Fruit fly (Drosophila melanogaster) whole organism, prepupa: ENCODE measurements around the gene CG4199.

Experiments used
- Blimp-1 ChIP-seq: fragments of 200-800 bp; sonication (Bioruptor generic); optimal IDR thresholded peaks from 3 replicates; lab custom pipeline; 2017; ENCODE audit warnings: missing biosample characterization, missing genetic modification characterization, mild to moderate bottlenecking, moderate library complexity, missing genetic modification reagents
- CG10631 ChIP-seq: fragments of 200-800 bp; sonication (Bioruptor generic); optimal IDR thresholded peaks from 2 replicates; lab custom pipeline; 2016; ENCODE audit warnings: missing biosample characterization, missing genetic modification characterization
- CG11294 ChIP-seq: fragments of 200-800 bp; sonication (Bioruptor generic); IDR thresholded peaks from 2 replicates; pipeline ENCODE4 v1.3.6; 2022; ENCODE audit warnings: missing biosample characterization, missing genetic modification characterization
- CG11762 ChIP-seq: fragments of 200-800 bp; sonication (Bioruptor generic); optimal IDR thresholded peaks from 3 replicates; lab custom pipeline; 2016; ENCODE audit warnings: missing biosample characterization, missing genetic modification characterization; ENCODE audit not compliant: insufficient read depth
- CG15336 ChIP-seq: fragments of 200-800 bp; sonication (Bioruptor generic); IDR thresholded peaks from 2 replicates; pipeline ENCODE4 v1.3.6; 2022; ENCODE audit warnings: missing biosample characterization, missing genetic modification characterization
- CG1621 ChIP-seq: fragments of 200-800 bp; sonication (Bioruptor generic); optimal IDR thresholded peaks from 3 replicates; lab custom pipeline; 2018; ENCODE audit warnings: missing biosample characterization, mild to moderate bottlenecking, missing genetic modification characterization
- CG3032 ChIP-seq: fragments of 200-800 bp; optimal IDR thresholded peaks from 2 replicates; lab custom pipeline; 2019; ENCODE audit warnings: missing biosample characterization, mild to moderate bottlenecking, missing genetic modification characterization, moderate library complexity
- CG31627 ChIP-seq: fragments of 200-800 bp; sonication (Bioruptor generic); optimal IDR thresholded peaks from 3 replicates; lab custom pipeline; 2016; ENCODE audit warnings: missing biosample characterization, missing genetic modification characterization
- CG34406 ChIP-seq: fragments of 200-800 bp; sonication (Bioruptor generic); optimal IDR thresholded peaks from 3 replicates; lab custom pipeline; 2016; ENCODE audit warnings: missing biosample characterization, missing genetic modification characterization
- CG4318 ChIP-seq: fragments of 200-800 bp; sonication (Bioruptor generic); optimal IDR thresholded peaks from 3 replicates; lab custom pipeline; 2017; ENCODE audit warnings: missing biosample characterization, mild to moderate bottlenecking, missing genetic modification characterization
- CG6163 ChIP-seq: fragments of 200-800 bp; sonication (Bioruptor generic); IDR thresholded peaks from 3 replicates; pipeline ENCODE4 v1.3.6; 2022; ENCODE audit warnings: missing biosample characterization, missing genetic modification characterization
- CG6276 ChIP-seq: fragments of 200-800 bp; sonication (Bioruptor generic); optimal IDR thresholded peaks from 2 replicates; lab custom pipeline; 2017; ENCODE audit warnings: missing biosample characterization, mild to moderate bottlenecking, missing genetic modification characterization
- CG6792 ChIP-seq: fragments of 200-800 bp; sonication (Bioruptor generic); optimal IDR thresholded peaks from 3 replicates; lab custom pipeline; 2016; ENCODE audit warnings: missing biosample characterization, missing genetic modification characterization
- CG6808 ChIP-seq: fragments of 200-800 bp; sonication (Bioruptor generic); optimal IDR thresholded peaks from 3 replicates; lab custom pipeline; 2017; ENCODE audit warnings: missing biosample characterization, missing genetic modification characterization, mild to moderate bottlenecking, moderate library complexity, missing genetic modification reagents
- CG7368 ChIP-seq: fragments of 200-800 bp; sonication (Bioruptor generic); optimal IDR thresholded peaks from 3 replicates; lab custom pipeline; 2016; ENCODE audit warnings: missing biosample characterization, missing genetic modification characterization
- CG8119 ChIP-seq: fragments of 200-800 bp; sonication (Bioruptor generic); IDR thresholded peaks from 3 replicates; pipeline ENCODE4 v1.3.6; 2022; ENCODE audit warnings: missing biosample characterization, missing genetic modification characterization
- CG8632 ChIP-seq: fragments of 200-800 bp; sonication (Bioruptor generic); optimal IDR thresholded peaks from 3 replicates; lab custom pipeline; 2016; ENCODE audit warnings: missing biosample characterization, missing genetic modification characterization
- CG9139 ChIP-seq: fragments of 200-800 bp; sonication (Bioruptor generic); optimal IDR thresholded peaks from 3 replicates; lab custom pipeline; 2017; ENCODE audit warnings: missing biosample characterization, mild to moderate bottlenecking, missing genetic modification characterization
- Eip75B ChIP-seq: fragments of 200-800 bp; sonication (Bioruptor generic); optimal IDR thresholded peaks from 3 replicates; lab custom pipeline; 2016; ENCODE audit warnings: missing biosample characterization, missing genetic modification characterization
- Eip78C ChIP-seq: fragments of 200-800 bp; sonication (Bioruptor generic); peaks from one replicate; lab custom pipeline; 2016; ENCODE audit warnings: missing biosample characterization, missing genetic modification characterization
- Eip93F ChIP-seq: fragments of 200-800 bp; sonication (Bioruptor generic); optimal IDR thresholded peaks from 2 replicates; lab custom pipeline; 2016; ENCODE audit warnings: missing biosample characterization, mild to moderate bottlenecking, missing genetic modification characterization
- Ets96B ChIP-seq: fragments of 200-800 bp; optimal IDR thresholded peaks from 2 replicates; lab custom pipeline; 2019; ENCODE audit warnings: missing biosample characterization, mild to moderate bottlenecking, missing genetic modification characterization, moderate library complexity
- Gug ChIP-seq: fragments of 200-800 bp; sonication (Bioruptor generic); IDR thresholded peaks from 2 replicates; pipeline ENCODE4 v1.3.6; 2022; ENCODE audit warnings: missing biosample characterization, missing genetic modification characterization
- Hr4 ChIP-seq: fragments of 200-800 bp; sonication (Bioruptor generic); optimal IDR thresholded peaks from 3 replicates; lab custom pipeline; 2016; ENCODE audit warnings: missing biosample characterization, missing genetic modification characterization
- Lpt ChIP-seq: fragments of 200-800 bp; sonication (Bioruptor generic); optimal IDR thresholded peaks from 3 replicates; lab custom pipeline; 2016; ENCODE audit warnings: missing biosample characterization, missing genetic modification characterization
- Met ChIP-seq: fragments of 200-800 bp; sonication (Bioruptor generic); optimal IDR thresholded peaks from 3 replicates; lab custom pipeline; 2016; ENCODE audit warnings: missing biosample characterization, missing genetic modification characterization
- OdsH ChIP-seq: fragments of 200-800 bp; sonication (Bioruptor generic); optimal IDR thresholded peaks from 3 replicates; lab custom pipeline; 2016; ENCODE audit warnings: missing biosample characterization, missing genetic modification characterization
- Sox102F ChIP-seq: fragments of 200-800 bp; sonication (Bioruptor generic); optimal IDR thresholded peaks from 2 replicates; lab custom pipeline; 2016; ENCODE audit warnings: missing biosample characterization, mild to moderate bottlenecking, missing genetic modification characterization
- Sox14 ChIP-seq: fragments of 200-800 bp; sonication (Bioruptor generic); optimal IDR thresholded peaks from 3 replicates; lab custom pipeline; 2016; ENCODE audit warnings: missing biosample characterization, missing genetic modification characterization
- Sox15 ChIP-seq: fragments of 200-800 bp; sonication (Bioruptor generic); optimal IDR thresholded peaks from 3 replicates; lab custom pipeline; 2016; ENCODE audit warnings: missing biosample characterization, missing genetic modification characterization
- achi ChIP-seq: fragments of 200-800 bp; sonication (Bioruptor generic); optimal IDR thresholded peaks from 3 replicates; lab custom pipeline; 2016; ENCODE audit warnings: missing biosample characterization, missing genetic modification characterization
- acj6 ChIP-seq: fragments of 200-800 bp; sonication (Bioruptor generic); optimal IDR thresholded peaks from 3 replicates; lab custom pipeline; 2016; ENCODE audit warnings: missing biosample characterization, missing genetic modification characterization
- eg ChIP-seq: fragments of 200-800 bp; sonication (Bioruptor generic); IDR thresholded peaks from 3 replicates; pipeline ENCODE4 v1.3.6; 2022; ENCODE audit warnings: missing biosample characterization, missing genetic modification characterization
- esn ChIP-seq: fragments of 200-800 bp; sonication (Bioruptor generic); optimal IDR thresholded peaks from 2 replicates; lab custom pipeline; 2016; ENCODE audit warnings: missing biosample characterization, mild to moderate bottlenecking, missing genetic modification characterization, moderate library complexity
- fd59A ChIP-seq: fragments of 200-800 bp; sonication (Bioruptor generic); optimal IDR thresholded peaks from 2 replicates; lab custom pipeline; 2017; ENCODE audit warnings: missing biosample characterization, mild to moderate bottlenecking, missing genetic modification characterization, missing genetic modification reagents
- fd85E ChIP-seq: fragments of 200-800 bp; sonication (Bioruptor generic); optimal IDR thresholded peaks from 3 replicates; lab custom pipeline; 2016; ENCODE audit warnings: missing biosample characterization, missing genetic modification characterization
- fkh ChIP-seq: fragments of 200-800 bp; sonication (Bioruptor generic); optimal IDR thresholded peaks from 3 replicates; lab custom pipeline; 2017; ENCODE audit warnings: missing biosample characterization, mild to moderate bottlenecking, missing genetic modification characterization, moderate library complexity
- net ChIP-seq: fragments of 200-800 bp; sonication (Bioruptor generic); optimal IDR thresholded peaks from 3 replicates; lab custom pipeline; 2016; ENCODE audit warnings: missing biosample characterization, missing genetic modification characterization
- pdm3 ChIP-seq: fragments of 200-800 bp; sonication (Bioruptor generic); optimal IDR thresholded peaks from 3 replicates; lab custom pipeline; 2016; ENCODE audit warnings: missing biosample characterization, missing genetic modification characterization
- salr ChIP-seq, 2 experiments: fragments of 200-800 bp; sonication (Bioruptor generic); optimal IDR thresholded peaks; 3 replicates each; lab custom pipeline; 2016 to 2018; ENCODE audit warnings: missing biosample characterization in 2 of 2, missing genetic modification characterization in 2 of 2, mild to moderate bottlenecking in 1 of 2
- spab ChIP-seq: fragments of 200-800 bp; sonication (Bioruptor generic); optimal IDR thresholded peaks from 2 replicates; lab custom pipeline; 2017; ENCODE audit warnings: missing biosample characterization, mild to moderate bottlenecking, missing genetic modification characterization, missing genetic modification reagents
- ss ChIP-seq, 2 experiments: fragments of 200-800 bp; sonication (Bioruptor generic); optimal IDR thresholded peaks; 2 replicates in 1 of 2; 3 replicates in 1 of 2; lab custom pipeline; 2017 to 2018; ENCODE audit warnings: mild to moderate bottlenecking in 2 of 2, missing biosample characterization in 2 of 2, missing genetic modification characterization in 2 of 2, moderate library complexity in 1 of 2
- svp ChIP-seq: fragments of 200-800 bp; sonication (Bioruptor generic); peaks from one replicate; lab custom pipeline; 2016; ENCODE audit warnings: missing biosample characterization, missing genetic modification characterization
- topi ChIP-seq: fragments of 200-800 bp; sonication (Bioruptor generic); optimal IDR thresholded peaks from 3 replicates; lab custom pipeline; 2016; ENCODE audit warnings: missing biosample characterization, missing genetic modification characterization
- vri ChIP-seq: fragments of 200-800 bp; sonication (Bioruptor generic); optimal IDR thresholded peaks from 3 replicates; lab custom pipeline; 2016; ENCODE audit warnings: missing biosample characterization, mild to moderate bottlenecking, missing genetic modification characterization

CG4199 gene

dm6 chrX:2043660-2044397 lies 29.5 kb downstream of the CG4199 start, which contains the start of gene CG4325:
CG4325 (minus strand) TSS chrX:2043818.
- no peak for TF ChIP-seq fd85E (GFP tag; lab: Kevin White, UChicago)
- peak; percentile 39 for TF ChIP-seq vri
- TF ChIP-seq Eip93F = no peak
- TF ChIP-seq net (GFP tag; lab: Kevin White, UChicago) = no peak
- no peak for TF ChIP-seq pdm3 (GFP tag; lab: Kevin White, UChicago)
- TF ChIP-seq ss (GFP tag; optimal IDR thresholded peaks at IDR 0.05; lab: Kevin White, UChicago) = no peak
- TF ChIP-seq Gug (GFP tag; lab: Robert Waterston, UW) = no peak
- no peak for TF ChIP-seq achi
- TF ChIP-seq Lpt (GFP tag; lab: Kevin White, UChicago) = no peak
- no peak for TF ChIP-seq CG34406 (GFP tag; lab: Kevin White, UChicago)
- TF ChIP-seq svp = peak; percentile 95
- no peak for TF ChIP-seq CG11762 (GFP tag; lab: Kevin White, UChicago)
- no peak for TF ChIP-seq OdsH
- no peak for TF ChIP-seq eg (GFP tag; lab: Robert Waterston, UW)
- TF ChIP-seq Eip75B (GFP tag; lab: Kevin White, UChicago) = no peak
- no peak for TF ChIP-seq salr (GFP tag; optimal IDR thresholded peaks at IDR 0.05; lab: Kevin White, UChicago)
- no peak for TF ChIP-seq Sox102F
- TF ChIP-seq CG9139 (GFP tag; lab: Kevin White, UChicago) = no peak
- no peak for TF ChIP-seq CG6792 (GFP tag; lab: Kevin White, UChicago)
- 0 out of 3 replicates have a peak, but pooled peaks have one; percentile 16 for TF ChIP-seq CG6163
- peak; percentile 15 for TF ChIP-seq Eip78C (GFP tag; lab: Kevin White, UChicago)
- no peak for TF ChIP-seq fkh (GFP tag; lab: Kevin White, UChicago)
- no peak for TF ChIP-seq acj6 (GFP tag; lab: Kevin White, UChicago)
- TF ChIP-seq CG31627 (GFP tag; lab: Kevin White, UChicago) = no peak
- no peak for TF ChIP-seq fd59A (GFP tag; lab: Kevin White, UChicago)
- TF ChIP-seq Blimp-1 = no peak

- TF ChIP-seq CG6276 (GFP tag; lab: Kevin White, UChicago) (no peak), Eip78C (GFP tag; lab: Kevin White, UChicago) (peak; percentile 78), CG6792 (GFP tag; lab: Kevin White, UChicago) (peak; percentile 21), CG7368 (GFP tag; lab: Kevin White, UChicago) (no peak), CG10631 (GFP tag; lab: Kevin White, UChicago) (peak; percentile 13), Ets96B (tag; lab: Kevin White, UChicago) (peak; percentile 6), Sox15 (GFP tag; lab: Kevin White, UChicago) (no peak), spab (GFP tag; lab: Kevin White, UChicago) (no peak), CG1621 (tag; lab: Kevin White, UChicago) (peak; percentile 8), CG11294 (GFP tag; lab: Robert Waterston, UW) (no peak), Hr4 (GFP tag; lab: Kevin White, UChicago) (peak; percentile 46), CG4318 (peak; percentile 26), svp (peak; percentile 80), Blimp-1 (no peak), CG8119 (no peak), topi (GFP tag; lab: Kevin White, UChicago) (peak; percentile 32), Sox14 (peak; percentile 64), eg (GFP tag; lab: Robert Waterston, UW) (peak; percentile 49; the same call in 2 of the 3 replicates), Lpt (GFP tag; lab: Kevin White, UChicago) (no peak), fd85E (GFP tag; lab: Kevin White, UChicago) (peak; percentile 4), CG3032 (tag; lab: Kevin White, UChicago) (peak; percentile 37), Gug (GFP tag; lab: Robert Waterston, UW) (no peak), Met (peak; percentile 42), CG11762 (GFP tag; lab: Kevin White, UChicago) (no peak), CG8632 (GFP tag; lab: Kevin White, UChicago) (no peak), Eip93F (no peak), achi (no peak), CG15336 (GFP tag; lab: Robert Waterston, UW) (peak; percentile 54), CG9139 (GFP tag; lab: Kevin White, UChicago) (no peak), esn (GFP tag; lab: Kevin White, UChicago) (peak; percentile 43), CG6808 (GFP tag; lab: Kevin White, UChicago) (no peak), fd59A (GFP tag; lab: Kevin White, UChicago) (no peak)
These were observed 31.1 kb downstream of the CG4199 start, which contains the start of the genes Actn and usp for dm6 chrX:2041981-2042847. Actn (minus strand) TSS chrX:2042311. usp (minus strand) TSS chrX:2042311.
